Worm (Caenorhabditis elegans) whole organism, L4 larva: ENCODE results near the gene T23F11.2.

Experiments used
- D1046.2 ChIP-seq: fragments of 200-800 bp; sonication (Bioruptor generic); IDR thresholded peaks from 2 replicates; pipeline ENCODE4 v1.3.6; 2022; ENCODE audit warnings: missing genetic modification characterization, missing compliant biosample characterization
- F44E2.7 ChIP-seq: fragments of 200-800 bp; sonication (Bioruptor generic); IDR thresholded peaks from 2 replicates; pipeline ENCODE4 v2.1.2; 2022; ENCODE audit warnings: missing genetic modification characterization, missing compliant biosample characterization
- R02D3.7 ChIP-seq: fragments of 150-350 bp; sonication (generic microtip); optimal IDR thresholded peaks from 3 replicates; lab custom pipeline; 2014; ENCODE audit warnings: missing biosample characterization, missing genetic modification characterization
- Y105C5A.15 ChIP-seq: fragments of 200-800 bp; sonication (Bioruptor generic); IDR thresholded peaks from 2 replicates; pipeline ENCODE4 v1.3.6; 2022; ENCODE audit warnings: missing genetic modification characterization, missing compliant biosample characterization
- aha-1 ChIP-seq: fragments of 150-350 bp; peaks from one replicate; lab custom pipeline; 2014; ENCODE audit warnings: missing biosample characterization, missing genetic modification characterization
- aly-2 ChIP-seq: sonication (generic microtip); optimal IDR thresholded peaks from 2 replicates; lab custom pipeline; 2018; ENCODE audit warnings: missing biosample characterization, missing genetic modification characterization
- ama-1 ChIP-seq: fragments of 150-350 bp; optimal IDR thresholded peaks from 2 replicates; lab custom pipeline; 2014; ENCODE audit warnings: inconsistent platforms, mixed read lengths
- ceh-28 ChIP-seq: fragments of 150-350 bp; optimal IDR thresholded peaks from 2 replicates; lab custom pipeline; 2014; ENCODE audit warnings: missing biosample characterization, missing genetic modification reagents, missing genetic modification characterization
- ceh-82 ChIP-seq: sonication (generic microtip); optimal IDR thresholded peaks from 2 replicates; lab custom pipeline; 2017; ENCODE audit warnings: missing biosample characterization, missing genetic modification characterization
- daf-12 ChIP-seq: fragments of 150-350 bp; optimal IDR thresholded peaks from 2 replicates; lab custom pipeline; 2014; ENCODE audit warnings: missing biosample characterization, missing genetic modification reagents, missing genetic modification characterization
- daf-16 ChIP-seq, 3 experiments: sonication (generic microtip); optimal IDR thresholded peaks; 2 replicates each; lab custom pipeline; 2016 to 2017; ENCODE audit warnings: missing genetic modification characterization in 3 of 3, missing genetic modification reagents in 3 of 3, mild to moderate bottlenecking in 2 of 3, missing compliant biosample characterization in 2 of 3, missing biosample characterization in 1 of 3, moderate library complexity in 1 of 3
- egl-43 ChIP-seq: fragments of 200-800 bp; sonication (Bioruptor generic); IDR thresholded peaks from 2 replicates; pipeline ENCODE4 v1.3.6; 2022; ENCODE audit warnings: missing genetic modification reagents, missing genetic modification characterization, missing compliant biosample characterization
- fos-1 ChIP-seq: fragments of 150-350 bp; optimal IDR thresholded peaks from 2 replicates; lab custom pipeline; 2014; ENCODE audit warnings: missing biosample characterization, missing genetic modification characterization
- hif-1 ChIP-seq, 2 experiments: sonication (generic microtip); optimal IDR thresholded peaks; 2 replicates each; lab custom pipeline; 2016 to 2017; ENCODE audit warnings: missing compliant biosample characterization in 2 of 2, missing genetic modification characterization in 2 of 2, missing genetic modification reagents in 2 of 2, missing genotype in 2 of 2, mild to moderate bottlenecking in 1 of 2
- hmg-1.1 ChIP-seq: fragments of 200-800 bp; sonication (Bioruptor generic); IDR thresholded peaks from 2 replicates; pipeline ENCODE4 v1.3.6; 2022; ENCODE audit warnings: missing genetic modification reagents, missing genetic modification characterization, missing compliant biosample characterization
- lin-15B ChIP-seq: fragments of 150-350 bp; sonication (generic microtip); optimal IDR thresholded peaks from 3 replicates; lab custom pipeline; 2014; ENCODE audit warnings: missing biosample characterization, missing genetic modification characterization
- lin-29 ChIP-seq: fragments of 200-800 bp; sonication (Bioruptor generic); IDR thresholded peaks from 2 replicates; pipeline ENCODE4 v1.3.6; 2022; ENCODE audit warnings: missing genetic modification reagents, missing genetic modification characterization, missing compliant biosample characterization
- lir-3 ChIP-seq: sonication (generic microtip); optimal IDR thresholded peaks from 2 replicates; lab custom pipeline; 2016; ENCODE audit warnings: mild to moderate bottlenecking, missing genetic modification characterization, missing compliant biosample characterization
- mdl-1 ChIP-seq, 2 experiments: fragments of 150-350 bp in 1 of 2; sonication (generic microtip) in 1 of 2; optimal IDR thresholded peaks; 2 replicates each; lab custom pipeline; 2014 to 2017; ENCODE audit warnings: missing biosample characterization in 2 of 2, missing genetic modification characterization in 2 of 2
- mdt-29 ChIP-seq: fragments of 200-800 bp; sonication (Bioruptor generic); IDR thresholded peaks from 2 replicates; pipeline ENCODE4 v1.3.6; 2022; ENCODE audit warnings: missing genetic modification reagents, missing genetic modification characterization, missing compliant biosample characterization
- mep-1 ChIP-seq: fragments of 150-350 bp; sonication (generic microtip); optimal IDR thresholded peaks from 3 replicates; lab custom pipeline; 2014; ENCODE audit warnings: missing biosample characterization, missing genetic modification characterization
- mes-2 ChIP-seq: sonication (generic microtip); optimal IDR thresholded peaks from 2 replicates; lab custom pipeline; 2016; ENCODE audit warnings: missing genotype, mild to moderate bottlenecking, missing genetic modification characterization, missing compliant biosample characterization; ENCODE audit not compliant: poor library complexity, severe bottlenecking
- mxl-2 ChIP-seq: fragments of 200-800 bp; sonication (Bioruptor generic); conservative IDR thresholded peaks from 2 replicates; pipeline ENCODE4 v1.3.6; 2022; ENCODE audit warnings: missing genetic modification reagents, missing genetic modification characterization, missing compliant biosample characterization
- nhr-10 ChIP-seq: fragments of 150-350 bp; optimal IDR thresholded peaks from 2 replicates; lab custom pipeline; 2014; ENCODE audit warnings: missing biosample characterization, missing genetic modification characterization
- nhr-25 ChIP-seq: sonication (generic microtip); optimal IDR thresholded peaks from 2 replicates; lab custom pipeline; 2017; ENCODE audit warnings: missing genetic modification characterization, mild to moderate bottlenecking, missing compliant biosample characterization, antibody characterized with exemption, moderate library complexity, borderline replicate concordance; ENCODE audit not compliant: insufficient read depth
- nhr-42 ChIP-seq: fragments of 200-800 bp; sonication (Bioruptor generic); IDR thresholded peaks from 2 replicates; pipeline ENCODE4 v1.3.6; 2022; ENCODE audit warnings: missing genetic modification characterization, missing compliant biosample characterization
- nhr-48 ChIP-seq: sonication (generic microtip); optimal IDR thresholded peaks from 2 replicates; lab custom pipeline; 2016; ENCODE audit warnings: mild to moderate bottlenecking, missing genetic modification characterization, missing compliant biosample characterization
- php-3 ChIP-seq: fragments of 200-800 bp; sonication (Bioruptor generic); IDR thresholded peaks from 2 replicates; pipeline ENCODE4 v1.3.6; 2022; ENCODE audit warnings: missing genetic modification reagents, missing genetic modification characterization, missing compliant biosample characterization
- rbr-2 ChIP-seq: sonication (generic microtip); optimal IDR thresholded peaks from 2 replicates; lab custom pipeline; 2016; ENCODE audit warnings: missing genotype, missing genetic modification characterization, missing compliant biosample characterization
- skn-1 ChIP-seq: fragments of 150-350 bp; optimal IDR thresholded peaks from 2 replicates; lab custom pipeline; 2014; ENCODE audit warnings: missing biosample characterization, missing genetic modification characterization
- tag-97 ChIP-seq: fragments of 200-800 bp; sonication (Bioruptor generic); IDR thresholded peaks from 2 replicates; pipeline ENCODE4 v1.3.6; 2022; ENCODE audit warnings: missing genetic modification characterization, missing compliant biosample characterization
- tra-1 ChIP-seq: fragments of 200-800 bp; sonication (Bioruptor generic); IDR thresholded peaks from 2 replicates; pipeline ENCODE4 v1.3.6; 2022; ENCODE audit warnings: missing genetic modification reagents, missing genetic modification characterization, missing compliant biosample characterization
- unc-39 ChIP-seq: sonication (generic microtip); optimal IDR thresholded peaks from 2 replicates; lab custom pipeline; 2017; ENCODE audit warnings: missing biosample characterization, missing genetic modification characterization
- unc-62 ChIP-seq, 3 experiments: fragments of 150-350 bp in 1 of 3; sonication (generic microtip); optimal IDR thresholded peaks in 2 of 3; peaks in 1 of 3; 1 replicate in 1 of 3; 2 replicates in 2 of 3; lab custom pipeline; 2014 to 2017; ENCODE audit warnings: missing biosample characterization in 3 of 3, missing genetic modification characterization in 3 of 3, missing genetic modification reagents in 3 of 3, missing genotype in 1 of 3
- vab-7 ChIP-seq: fragments of 200-800 bp; sonication (Bioruptor generic); IDR thresholded peaks from 2 replicates; pipeline ENCODE4 v1.3.6; 2022; ENCODE audit warnings: missing genetic modification reagents, missing genetic modification characterization, missing compliant biosample characterization
- zag-1 ChIP-seq: fragments of 150-350 bp; optimal IDR thresholded peaks from 2 replicates; lab custom pipeline; 2014; ENCODE audit warnings: missing biosample characterization, missing genetic modification characterization
- zfp-3 ChIP-seq: fragments of 200-800 bp; sonication (Bioruptor generic); conservative IDR thresholded peaks from 2 replicates; pipeline ENCODE4 v1.3.6; 2022; ENCODE audit warnings: missing genetic modification reagents, missing genetic modification characterization, missing compliant biosample characterization
- zip-2 ChIP-seq: fragments of 150-350 bp; optimal IDR thresholded peaks from 2 replicates; lab custom pipeline; 2014; ENCODE audit warnings: missing biosample characterization, missing genetic modification characterization
- ztf-11 ChIP-seq: fragments of 150-350 bp; optimal IDR thresholded peaks from 2 replicates; lab custom pipeline; 2014; ENCODE audit warnings: missing biosample characterization, missing genetic modification characterization

Gene T23F11.2

ce11 chrIII:4699922-4700321 is 44.6 kb upstream of the T23F11.2 start, which contains the start of gene sel-13:
TSS of gene sel-13 (minus strand) at chrIII:4700224.
- TF ChIP-seq nhr-42 (GFP tag; lab: Robert Waterston, UW) (no peak), aha-1 (tag; lab: Kevin White, UChicago) (peak; percentile 93)

DNA sequence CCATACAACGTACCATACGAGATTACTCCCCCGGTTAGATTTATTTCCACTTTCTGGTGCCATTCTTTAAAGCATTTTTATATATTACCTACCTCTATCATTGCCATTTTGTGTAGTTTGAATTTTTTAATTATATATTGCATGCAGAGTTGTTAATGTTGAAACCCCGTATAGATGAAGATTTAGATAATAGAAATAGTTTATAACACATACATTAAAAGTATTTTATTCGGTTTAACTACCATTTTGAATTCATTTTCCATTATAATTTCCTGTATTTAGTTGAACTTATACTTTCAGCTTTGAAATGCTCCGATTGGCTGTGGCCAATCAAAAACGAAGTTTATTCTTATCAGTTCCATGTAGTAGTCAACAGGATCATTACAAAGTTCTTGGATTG is 42.5 kb upstream of the T23F11.2 start, which contains the start of gene dnj-18:
dnj-18 (plus strand) TSS at position 301 of the 400 bp plus-strand sequence.
- TF ChIP-seq fos-1 (tag; lab: Kevin White, UChicago) (no peak), ceh-28 (tag; lab: Kevin White, UChicago) (no peak), ceh-82 (tag; lab: Kevin White, UChicago) (no peak), nhr-25 (no peak), daf-16 (GFP tag; optimal IDR thresholded peaks at IDR 0.05; lab: Kevin White, UChicago) (no peak), daf-16 (tag; optimal IDR thresholded peaks at IDR 0.05; lab: Kevin White, UChicago) (peak; percentile 11)

DNA sequence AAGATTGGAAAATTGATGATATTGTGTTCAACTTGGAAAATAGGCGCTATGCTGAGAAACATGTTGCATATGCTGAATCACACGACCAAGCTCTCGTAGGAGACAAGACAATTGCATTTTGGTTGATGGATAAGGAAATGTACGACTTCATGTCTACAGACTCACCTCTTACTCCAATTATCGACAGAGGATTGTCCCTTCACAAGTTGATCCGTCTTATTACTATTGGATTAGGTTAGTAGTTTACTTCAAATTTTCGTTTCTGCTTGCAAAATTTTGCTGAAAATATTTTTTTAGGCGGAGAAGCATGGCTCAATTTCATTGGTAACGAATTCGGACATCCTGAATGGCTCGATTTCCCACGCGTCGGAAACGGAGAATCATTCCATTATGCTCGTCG is 41.6 kb upstream of the T23F11.2 start:
- TF ChIP-seq unc-62 (GFP tag; optimal IDR thresholded peaks at IDR 0.05 in 1 of 2; lab: Kevin White, UChicago) (peak in 1 of 2 experiments; percentile 92), unc-62 (tag; optimal IDR thresholded peaks at IDR 0.05; lab: Kevin White, UChicago) (no peak), hif-1 (tag; optimal IDR thresholded peaks at IDR 0.05; lab: Kevin White, UChicago) (no peak), F44E2.7 (no peak)
- TF ChIP-seq, all 104 proteins: peak for 1

- TF ChIP-seq ama-1 (lab: Kevin White, UChicago) (peak; percentile 59), mxl-2 (GFP tag; lab: Robert Waterston, UW) (no peak), rbr-2 (tag; lab: Kevin White, UChicago) (no peak), unc-62 (GFP tag; optimal IDR thresholded peaks at IDR 0.05 in 1 of 2; lab: Kevin White, UChicago) (peak in 1 of 2 experiments; percentile 67), unc-62 (tag; optimal IDR thresholded peaks at IDR 0.05; lab: Kevin White, UChicago) (no peak)
These were observed 39.8 kb upstream of the T23F11.2 start, which contains the start of gene T04A8.7 for ce11 chrIII:4695057-4695456. TSS of gene T04A8.7 (plus strand) at chrIII:4695357.

DNA sequence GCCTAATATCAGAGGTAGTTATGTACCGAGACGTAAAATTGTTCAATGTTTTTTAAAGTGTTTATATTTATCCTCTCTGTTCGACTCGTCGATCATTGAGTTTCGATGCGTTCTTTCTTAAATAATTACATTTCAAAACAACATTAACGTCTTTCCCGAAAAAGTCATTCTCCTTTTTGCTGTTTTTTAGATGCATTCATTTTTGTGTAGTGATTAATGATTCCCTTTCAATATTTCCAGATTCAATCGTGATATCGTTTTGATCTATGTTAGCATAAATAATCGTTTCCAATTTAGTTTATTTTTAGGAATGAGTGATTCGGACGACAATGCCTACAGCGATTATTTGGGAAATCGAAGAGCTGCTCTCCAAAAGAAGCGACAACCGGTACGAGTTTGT is 38.4 kb upstream of the T23F11.2 start, which contains the start of gene T04A8.8:
T04A8.8 (plus strand) TSS at position 301 of the 400 bp plus-strand sequence.
- TF ChIP-seq mxl-2 (GFP tag; lab: Robert Waterston, UW) (no peak), Y105C5A.15 (GFP tag; lab: Robert Waterston, UW) (no peak)

- TF ChIP-seq skn-1 (tag; lab: Kevin White, UChicago) (no peak), zip-2 (no peak), mep-1 (tag; lab: Kevin White, UChicago) (peak; percentile 83), vab-7 (GFP tag; lab: Robert Waterston, UW) (no peak), daf-12 (no peak), egl-43 (GFP tag; lab: Robert Waterston, UW) (no peak), nhr-48 (tag; lab: Kevin White, UChicago) (peak; percentile 33), nhr-42 (GFP tag; lab: Robert Waterston, UW) (no peak), aly-2 (tag; lab: Kevin White, UChicago) (no peak), ceh-82 (tag; lab: Kevin White, UChicago) (no peak), Y105C5A.15 (GFP tag; lab: Robert Waterston, UW) (no peak), ztf-11 (tag; lab: Kevin White, UChicago) (no peak), lin-29 (GFP tag; lab: Robert Waterston, UW) (no peak), hmg-1.1 (GFP tag; lab: Robert Waterston, UW) (peak; percentile 58), mes-2 (tag; lab: Kevin White, UChicago) (peak; percentile 78), tag-97 (GFP tag; lab: Robert Waterston, UW) (no peak), mdt-29 (GFP tag; lab: Robert Waterston, UW) (no peak), unc-62 (GFP tag; optimal IDR thresholded peaks at IDR 0.05 in 1 of 2; lab: Kevin White, UChicago) (no peak), unc-62 (tag; optimal IDR thresholded peaks at IDR 0.05; lab: Kevin White, UChicago) (no peak), R02D3.7 (tag; lab: Kevin White, UChicago) (no peak), lin-15B (tag; lab: Kevin White, UChicago) (no peak), unc-39 (tag; lab: Kevin White, UChicago) (no peak), ama-1 (lab: Kevin White, UChicago) (no peak), zfp-3 (GFP tag; lab: Robert Waterston, UW) (no peak), D1046.2 (no peak), lir-3 (no peak), tra-1 (GFP tag; lab: Robert Waterston, UW) (no peak), mdl-1 (tag; optimal IDR thresholded peaks at IDR 0.05; lab: Kevin White, UChicago) (peak in 1 of 2 experiments; percentile 55), zag-1 (tag; lab: Kevin White, UChicago) (no peak), php-3 (no peak), nhr-10 (tag; lab: Kevin White, UChicago) (no peak)
These were observed 38.0 kb upstream of the T23F11.2 start, which contains the start of gene nifk-1 for ce11 chrIII:4693281-4693680. TSS of gene nifk-1 (minus strand) at chrIII:4693307.
